Worm (Caenorhabditis elegans): ENCODE results near the gene F48F7.6.

ce11 chrX:13973769-13974168, 3.9 kb upstream of the F48F7.6 start:
- TF ChIP-seq tbx-9 (tag; optimal IDR thresholded peaks at IDR 0.05; ENCODE audit: borderline replicate concordance) (no peak), nfya-1 (tag; optimal IDR thresholded peaks at IDR 0.05; ENCODE audit: borderline replicate concordance, insufficient read depth) (no peak), F57A8.1 (GFP tag; optimal IDR thresholded peaks at IDR 0.05) (no peak), ama-1 (optimal IDR thresholded peaks at IDR 0.05) (no peak), ama-1 (GFP tag; optimal IDR thresholded peaks at IDR 0.05) (no peak), madf-8 (GFP tag; conservative IDR thresholded peaks at IDR 0.05) (no peak), snpc-1.3 (tag; optimal IDR thresholded peaks at IDR 0.05; ENCODE audit: insufficient read depth) (no peak), pha-4 (tag; optimal IDR thresholded peaks at IDR 0.05) (no peak), egrh-3 (GFP tag; IDR thresholded peaks at IDR 0.05) (no peak), ztf-3 (GFP tag; optimal IDR thresholded peaks at IDR 0.05) (no peak)
